Fruit fly (Drosophila melanogaster): ENCODE results near the gene Srp68.

Gene Srp68

DNA sequence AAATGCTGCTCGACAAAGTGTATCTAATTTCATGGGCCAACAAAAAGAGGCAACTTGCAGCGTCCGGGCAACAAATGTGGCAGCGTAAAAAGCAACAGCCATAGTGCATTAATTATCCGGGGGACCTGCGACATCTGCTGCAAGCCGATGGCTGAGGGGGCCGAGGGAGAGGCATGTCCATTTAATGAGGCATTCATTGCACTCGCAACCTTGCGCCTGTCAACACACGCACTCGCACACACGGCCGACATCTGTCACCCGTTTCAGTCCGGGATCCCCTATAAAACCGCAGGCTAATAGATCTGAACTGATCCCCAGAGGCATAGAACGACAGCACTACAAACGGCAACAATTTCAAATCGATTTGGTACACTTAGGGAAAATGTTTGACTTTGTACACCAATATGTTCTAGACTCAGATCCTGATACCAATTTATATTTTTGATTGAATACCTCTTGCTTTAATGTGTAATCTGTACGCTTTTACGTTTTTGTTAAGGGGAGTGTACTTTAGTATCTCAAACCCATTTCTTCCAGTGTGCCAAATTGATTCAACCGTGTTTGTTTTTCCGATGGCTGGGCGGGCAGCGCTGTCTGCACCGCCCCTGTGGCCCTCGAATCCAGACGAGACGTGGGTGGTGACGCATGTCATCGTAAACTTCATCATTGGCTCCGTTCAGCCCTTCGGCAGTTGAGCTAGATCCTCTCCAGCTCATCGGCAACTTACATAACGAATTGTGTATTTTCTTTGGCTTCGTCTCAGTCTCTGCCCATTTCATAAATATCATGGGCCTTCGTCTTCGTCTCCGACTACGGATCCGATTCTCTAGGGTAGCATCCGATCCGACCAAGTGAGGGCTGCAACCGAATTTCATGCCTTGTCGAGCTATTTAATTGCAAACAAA, 36.9 kb downstream of the Srp68 start (continued):
- TF ChIP-seq bab2 (GFP tag; optimal IDR thresholded peaks at IDR 0.05): peak; percentile 90
- TF ChIP-seq CG15601 (tag; optimal IDR thresholded peaks at IDR 0.05): peak; percentile 68
- TF ChIP-seq salm (tag; optimal IDR thresholded peaks at IDR 0.05): peak; percentile 6
- TF ChIP-seq CG10366 (GFP tag; IDR thresholded peaks at IDR 0.05): peak; percentile 67
- TF ChIP-seq danr (GFP tag; IDR thresholded peaks at IDR 0.05): peak; percentile 35; the same call in 1 of the 2 replicates
- peak; percentile 81 for TF ChIP-seq CG33557 (GFP tag; optimal IDR thresholded peaks at IDR 0.05)
- TF ChIP-seq CG17912 (GFP tag; optimal IDR thresholded peaks at IDR 0.05): no peak
- TF ChIP-seq CG11398 (GFP tag; optimal IDR thresholded peaks at IDR 0.05): peak; percentile 16
- peak; percentile 70; the same call in 1 of the 3 replicates for TF ChIP-seq Optix (GFP tag; IDR thresholded peaks at IDR 0.05)
- peak; percentile 84 for TF ChIP-seq CG10267 (tag; optimal IDR thresholded peaks at IDR 0.05)
- peak; percentile 68; the same call in 1 of the 2 replicates for TF ChIP-seq ro (GFP tag; IDR thresholded peaks at IDR 0.05)
- no peak for TF ChIP-seq Lpt (GFP tag; optimal IDR thresholded peaks at IDR 0.05)
- TF ChIP-seq Dll (GFP tag; IDR thresholded peaks at IDR 0.05; ENCODE audit: partially characterized antibody): no peak
- peak; percentile 95 for TF ChIP-seq CG10959 (GFP tag; IDR thresholded peaks at IDR 0.05)
- peak; percentile 42 for TF ChIP-seq CG11723 (GFP tag; optimal IDR thresholded peaks at IDR 0.05)
- TF ChIP-seq CG1233 (GFP tag; optimal IDR thresholded peaks at IDR 0.05): peak; percentile 81
- peak; percentile 51 for TF ChIP-seq NC2α (GFP tag; optimal IDR thresholded peaks at IDR 0.05)
- TF ChIP-seq CG15011 (GFP tag; optimal IDR thresholded peaks at IDR 0.05): no peak
- TF ChIP-seq jing (GFP tag; optimal IDR thresholded peaks at IDR 0.05): peak; percentile 53
- peak; percentile 36 for TF ChIP-seq CG4328 (GFP tag; optimal IDR thresholded peaks at IDR 0.05)
- no peak for TF ChIP-seq prd (optimal IDR thresholded peaks at IDR 0.05)
- TF ChIP-seq prd (GFP tag; IDR thresholded peaks at IDR 0.05): peak; percentile 90
- no peak for TF ChIP-seq Drgx (GFP tag; IDR thresholded peaks at IDR 0.05)
- TF ChIP-seq Meics (GFP tag; optimal IDR thresholded peaks at IDR 0.05): no peak
- TF ChIP-seq en (GFP tag; optimal IDR thresholded peaks at IDR 0.05): peak; percentile 78
- no peak for TF ChIP-seq CG31224 (GFP tag; IDR thresholded peaks at IDR 0.05)
- TF ChIP-seq gcm2 (GFP tag; optimal IDR thresholded peaks at IDR 0.05): peak; percentile 15
- no peak for TF ChIP-seq GATAe (GFP tag; conservative IDR thresholded peaks at IDR 0.05)
- peak; percentile 64 for TF ChIP-seq CG8359 (GFP tag; optimal IDR thresholded peaks at IDR 0.05; ENCODE audit: borderline replicate concordance)
- TF ChIP-seq lmd (GFP tag; IDR thresholded peaks at IDR 0.05): peak; percentile 73
- peak in 1 of 2 experiments; percentile 53 for TF ChIP-seq Hr78 (GFP tag; optimal IDR thresholded peaks at IDR 0.05)
- TF ChIP-seq ken (GFP tag; IDR thresholded peaks at IDR 0.05): peak; percentile 78; the same call in 2 of the 3 replicates
- TF ChIP-seq Sry-β (GFP tag; optimal IDR thresholded peaks at IDR 0.05): peak; percentile 20
- peak; percentile 17 for TF ChIP-seq HmgZ (tag; optimal IDR thresholded peaks at IDR 0.05)
- peak; percentile 21 for TF ChIP-seq trh (GFP tag; optimal IDR thresholded peaks at IDR 0.05)
- TF ChIP-seq CG3847 (GFP tag; IDR thresholded peaks at IDR 0.05): peak; percentile 27; the same call in 1 of the 2 replicates
- peak; percentile 49 for TF ChIP-seq Neu2 (GFP tag; optimal IDR thresholded peaks at IDR 0.05; ENCODE audit: borderline replicate concordance)
- peak; percentile 71 for TF ChIP-seq Gsc (GFP tag; IDR thresholded peaks at IDR 0.05)
- TF ChIP-seq CG34422 (GFP tag; IDR thresholded peaks at IDR 0.05): peak; percentile 65; the same call in 1 of the 3 replicates
- no peak for TF ChIP-seq pros (GFP tag; optimal IDR thresholded peaks at IDR 0.05)
- TF ChIP-seq sens-2 (GFP tag; IDR thresholded peaks at IDR 0.05): peak; percentile 84
- peak; percentile 88 for TF ChIP-seq CG1024 (GFP tag; IDR thresholded peaks at IDR 0.05)
- peak; percentile 49 for TF ChIP-seq CG1529 (GFP tag; optimal IDR thresholded peaks at IDR 0.05)
- TF ChIP-seq CG13123 (GFP tag; optimal IDR thresholded peaks at IDR 0.05): peak; percentile 52
- TF ChIP-seq unpg (GFP tag; optimal IDR thresholded peaks at IDR 0.05): peak; percentile 73
- peak; percentile 87 for TF ChIP-seq otp (GFP tag; IDR thresholded peaks at IDR 0.05)
- peak; percentile 46 for TF ChIP-seq shn (GFP tag; optimal IDR thresholded peaks at IDR 0.05)
- no peak for TF ChIP-seq sc (optimal IDR thresholded peaks at IDR 0.05)
- peak; percentile 61 for TF ChIP-seq sc (GFP tag; optimal IDR thresholded peaks at IDR 0.05)
